Worm (Caenorhabditis elegans): ENCODE data around the gene T02D1.4.

ce11 chrIV:17440417-17440816 lies 40.9 kb downstream of the T02D1.4 start, which contains the start of gene F08A7.1:
- no peak for TF ChIP-seq ztf-11 (tag; optimal IDR thresholded peaks at IDR 0.05)
- no peak for TF ChIP-seq dsc-1 (tag; optimal IDR thresholded peaks at IDR 0.05)
- TF ChIP-seq unc-62 (GFP tag; optimal IDR thresholded peaks at IDR 0.05) = no peak
- TF ChIP-seq pag-3 (tag; optimal IDR thresholded peaks at IDR 0.05; ENCODE audit: borderline replicate concordance, insufficient read depth) = no peak

Data from whole organism, L1 larva.